Fruit fly (Drosophila melanogaster): ENCODE data around the gene eff.
A peak's percentile ranks its signal among the peaks of the same experiment; 100 is the strongest.

Gene eff

DNA sequence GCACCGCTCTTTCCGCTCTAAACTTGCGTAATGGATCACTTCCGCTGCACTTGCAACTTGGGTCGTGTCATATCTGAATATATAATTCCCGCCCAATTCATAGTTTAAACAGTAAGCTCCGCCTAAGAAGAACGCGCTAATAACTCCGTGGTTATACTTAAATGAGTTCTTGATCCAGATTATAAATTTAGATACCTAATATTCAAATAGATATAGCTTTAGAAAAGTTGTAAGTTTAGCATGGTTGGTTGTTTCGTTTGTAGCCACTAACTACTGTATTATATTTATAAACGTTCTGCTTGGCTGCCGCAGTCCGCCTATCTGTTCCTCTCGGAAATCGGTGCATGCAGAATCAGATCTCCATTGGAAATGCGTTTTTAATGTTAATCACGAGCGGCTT lies 1.8 kb upstream of the eff start (continued):
- TF ChIP-seq Eip75B (GFP tag; optimal IDR thresholded peaks at IDR 0.05) (peak; percentile 83), CG8319 (GFP tag; optimal IDR thresholded peaks at IDR 0.05) (peak; percentile 29), CG7368 (GFP tag; optimal IDR thresholded peaks at IDR 0.05) (peak; percentile 38), Eip93F (GFP tag; optimal IDR thresholded peaks at IDR 0.05) (peak; percentile 9), CG34406 (GFP tag; optimal IDR thresholded peaks at IDR 0.05) (peak; percentile 41), Hr38 (GFP tag; optimal IDR thresholded peaks at IDR 0.05) (no peak), Blimp-1 (GFP tag; optimal IDR thresholded peaks at IDR 0.05) (no peak), CG6854 (GFP tag; optimal IDR thresholded peaks at IDR 0.05) (no peak), CG1621 (tag; optimal IDR thresholded peaks at IDR 0.05) (peak; percentile 53), Sox14 (GFP tag; optimal IDR thresholded peaks at IDR 0.05) (peak; percentile 65), dsx (GFP tag; optimal IDR thresholded peaks at IDR 0.05; ENCODE audit: poor library complexity, severe bottlenecking) (peak; percentile 80), ss (GFP tag; optimal IDR thresholded peaks at IDR 0.05) (peak; percentile 26 to 79), Smox (GFP tag; optimal IDR thresholded peaks at IDR 0.05) (peak; percentile 67), fkh (GFP tag; optimal IDR thresholded peaks at IDR 0.05) (no peak), vri (GFP tag; optimal IDR thresholded peaks at IDR 0.05) (peak; percentile 14), Sox15 (GFP tag; optimal IDR thresholded peaks at IDR 0.05) (peak; percentile 38), Ets96B (tag; optimal IDR thresholded peaks at IDR 0.05) (peak; percentile 76), Met (GFP tag; optimal IDR thresholded peaks at IDR 0.05) (peak; percentile 71)

DNA sequence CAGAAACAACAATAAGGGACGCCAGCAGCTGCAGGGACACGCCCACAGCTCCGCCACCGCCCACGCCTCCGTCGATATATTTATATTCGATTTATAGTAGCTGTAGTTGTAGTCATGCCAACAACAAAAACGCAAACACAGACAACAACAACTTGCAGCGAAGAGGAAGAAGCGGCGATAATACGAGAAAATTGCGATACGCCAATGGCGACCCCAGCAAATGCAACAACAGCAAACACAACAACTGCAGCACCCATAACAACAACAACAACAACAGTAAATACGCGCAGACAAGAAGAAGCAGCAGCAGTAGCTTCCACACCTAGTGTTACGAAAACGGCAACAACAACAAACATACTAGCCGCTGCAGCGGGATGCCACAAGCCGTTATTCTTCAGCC lies 945 bp upstream of the eff start:
- TF ChIP-seq achi (GFP tag; optimal IDR thresholded peaks at IDR 0.05) (no peak), CG6808 (GFP tag; optimal IDR thresholded peaks at IDR 0.05) (no peak), CG6854 (GFP tag; optimal IDR thresholded peaks at IDR 0.05) (no peak), Met (GFP tag; optimal IDR thresholded peaks at IDR 0.05) (no peak), CG8119 (GFP tag; IDR thresholded peaks at IDR 0.05) (0 out of 3 replicates have a peak, but pooled peaks have one; percentile 15), fkh (GFP tag; optimal IDR thresholded peaks at IDR 0.05) (peak; percentile 3), Sox102F (GFP tag; optimal IDR thresholded peaks at IDR 0.05) (no peak), CG31627 (GFP tag; optimal IDR thresholded peaks at IDR 0.05) (no peak), cyc (GFP tag; optimal IDR thresholded peaks at IDR 0.05) (no peak), Eip93F (GFP tag; optimal IDR thresholded peaks at IDR 0.05) (no peak), Sox14 (GFP tag; optimal IDR thresholded peaks at IDR 0.05) (no peak), Hr39 (GFP tag; optimal IDR thresholded peaks at IDR 0.05) (no peak), net (GFP tag; optimal IDR thresholded peaks at IDR 0.05) (no peak), dsx (GFP tag; optimal IDR thresholded peaks at IDR 0.05; ENCODE audit: poor library complexity, severe bottlenecking) (no peak), svp (GFP tag) (peak; percentile 31), CG6792 (GFP tag; optimal IDR thresholded peaks at IDR 0.05) (no peak), CG8632 (GFP tag; optimal IDR thresholded peaks at IDR 0.05) (no peak), fd85E (GFP tag; optimal IDR thresholded peaks at IDR 0.05) (no peak), spab (GFP tag; optimal IDR thresholded peaks at IDR 0.05) (no peak), CG10631 (GFP tag; optimal IDR thresholded peaks at IDR 0.05) (no peak), ss (GFP tag; optimal IDR thresholded peaks at IDR 0.05) (peak in 1 of 2 experiments; percentile 1), Blimp-1 (GFP tag; optimal IDR thresholded peaks at IDR 0.05) (no peak), Eip75B (GFP tag; optimal IDR thresholded peaks at IDR 0.05) (no peak), OdsH (GFP tag; optimal IDR thresholded peaks at IDR 0.05) (no peak), Lpt (GFP tag; optimal IDR thresholded peaks at IDR 0.05) (no peak), dac (GFP tag; optimal IDR thresholded peaks at IDR 0.05) (no peak), CG6276 (GFP tag; optimal IDR thresholded peaks at IDR 0.05) (no peak)

DNA sequence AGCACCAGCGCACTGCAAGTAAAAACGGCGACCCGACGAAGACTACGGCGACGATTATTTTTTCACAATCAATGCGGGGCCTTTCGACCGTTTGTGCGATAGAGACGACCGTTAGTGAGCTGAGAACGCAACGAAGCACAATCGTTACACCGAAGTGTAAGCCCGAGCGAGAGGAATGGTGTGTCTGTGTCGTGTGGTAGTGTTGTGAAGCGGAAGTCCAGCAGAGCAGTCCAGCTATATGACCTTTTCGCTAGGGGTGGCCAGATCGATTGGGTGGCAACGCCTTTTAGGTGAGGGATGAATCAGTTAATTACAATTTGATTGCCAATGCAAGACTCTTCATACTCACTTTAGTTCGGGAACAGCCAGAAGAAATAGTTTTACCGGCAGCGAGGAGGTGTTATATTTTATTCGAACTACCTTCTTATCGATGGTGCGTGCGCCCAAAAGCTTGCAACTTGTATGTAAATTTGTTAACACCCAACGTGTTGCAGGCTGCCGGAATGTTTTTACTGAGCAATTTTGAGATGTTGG lies 394 bp downstream of the eff start:
- TF ChIP-seq CG8119 (GFP tag; IDR thresholded peaks at IDR 0.05) (0 out of 3 replicates have a peak, but pooled peaks have one; percentile 35), CG34406 (GFP tag; optimal IDR thresholded peaks at IDR 0.05) (peak; percentile 30), CG11902 (GFP tag; optimal IDR thresholded peaks at IDR 0.05) (no peak), Hr39 (GFP tag; optimal IDR thresholded peaks at IDR 0.05) (peak; percentile 65), CG4318 (GFP tag; optimal IDR thresholded peaks at IDR 0.05) (no peak), fd59A (GFP tag; optimal IDR thresholded peaks at IDR 0.05) (peak; percentile 2), topi (GFP tag; optimal IDR thresholded peaks at IDR 0.05) (peak; percentile 51), fkh (GFP tag; optimal IDR thresholded peaks at IDR 0.05) (no peak), CG6808 (GFP tag; optimal IDR thresholded peaks at IDR 0.05) (peak; percentile 38), Lpt (GFP tag; optimal IDR thresholded peaks at IDR 0.05) (peak; percentile 11), CG3032 (tag; optimal IDR thresholded peaks at IDR 0.05) (peak; percentile 34), dsx (GFP tag; optimal IDR thresholded peaks at IDR 0.05; ENCODE audit: poor library complexity, severe bottlenecking) (peak; percentile 61), CG6792 (GFP tag; optimal IDR thresholded peaks at IDR 0.05) (peak; percentile 18), CG11762 (GFP tag; optimal IDR thresholded peaks at IDR 0.05; ENCODE audit: insufficient read depth) (no peak), Hr38 (GFP tag; optimal IDR thresholded peaks at IDR 0.05) (no peak), CG31627 (GFP tag; optimal IDR thresholded peaks at IDR 0.05) (peak; percentile 70), CG1621 (tag; optimal IDR thresholded peaks at IDR 0.05) (peak; percentile 77), CG6163 (GFP tag; IDR thresholded peaks at IDR 0.05) (peak; percentile 77), pdm3 (GFP tag; optimal IDR thresholded peaks at IDR 0.05) (peak; percentile 53), CG32006 (GFP tag; optimal IDR thresholded peaks at IDR 0.05) (peak; percentile 37), Sox102F (GFP tag; optimal IDR thresholded peaks at IDR 0.05) (peak; percentile 20), Eip93F (GFP tag; optimal IDR thresholded peaks at IDR 0.05) (peak; percentile 12), Ets96B (tag; optimal IDR thresholded peaks at IDR 0.05) (peak; percentile 7), achi (GFP tag; optimal IDR thresholded peaks at IDR 0.05) (peak; percentile 40)
